Fruit fly (Drosophila melanogaster) whole organism, embryonic: Measurements from ENCODE around the gene CG11384.

ENCODE experiments used
- Aef1 ChIP-seq: fragments of 200-800 bp; sonication (Bioruptor generic); IDR thresholded peaks from 3 replicates; pipeline ENCODE4 v1.3.6; 2022; ENCODE audit warnings: missing biosample characterization, missing genetic modification characterization
- CG13287 ChIP-seq: fragments of 200-800 bp; sonication (Bioruptor generic); IDR thresholded peaks from 2 replicates; pipeline ENCODE4 v1.3.6; 2022; ENCODE audit warnings: missing biosample characterization, missing genetic modification characterization; ENCODE audit not compliant: partially characterized antibody
- CG14014 ChIP-seq: fragments of 200-800 bp; sonication (Bioruptor generic); IDR thresholded peaks from 2 replicates; pipeline ENCODE4 v1.3.6; 2022; ENCODE audit warnings: missing biosample characterization, missing genetic modification characterization
- Camta ChIP-seq: fragments of 200-800 bp; sonication (Bioruptor generic); optimal IDR thresholded peaks from 2 replicates; lab custom pipeline; 2016; ENCODE audit warnings: missing biosample characterization, missing genetic modification characterization
- HmgZ ChIP-seq: fragments of 200-800 bp; sonication (Bioruptor generic); optimal IDR thresholded peaks from 2 replicates; lab custom pipeline; 2018; ENCODE audit warnings: missing biosample characterization, mild to moderate bottlenecking, missing genetic modification characterization
- Sox102F ChIP-seq: fragments of 200-800 bp; sonication (Bioruptor generic); optimal IDR thresholded peaks from 2 replicates; lab custom pipeline; 2018; ENCODE audit warnings: missing biosample characterization, mild to moderate bottlenecking, missing genetic modification characterization, moderate library complexity
- Ssrp ChIP-seq: fragments of 200-800 bp; sonication (Bioruptor generic); optimal IDR thresholded peaks from 2 replicates; lab custom pipeline; 2018; ENCODE audit warnings: missing biosample characterization, mild to moderate bottlenecking, missing genetic modification characterization, moderate library complexity
- Xrp1 ChIP-seq: fragments of 200-800 bp; sonication (Bioruptor generic); IDR thresholded peaks from 2 replicates; pipeline ENCODE4 v1.3.6; 2022; ENCODE audit warnings: missing biosample characterization, missing genetic modification characterization
- grn ChIP-seq: fragments of 200-800 bp; sonication (Bioruptor generic); optimal IDR thresholded peaks from 3 replicates; lab custom pipeline; 2017; ENCODE audit warnings: missing biosample characterization, missing genetic modification characterization
- luna ChIP-seq: fragments of 200-800 bp; sonication (Bioruptor generic); optimal IDR thresholded peaks from 2 replicates; lab custom pipeline; 2016; ENCODE audit warnings: missing biosample characterization, missing genetic modification characterization
- nau ChIP-seq: fragments of 200-800 bp; sonication (Bioruptor generic); optimal IDR thresholded peaks from 3 replicates; lab custom pipeline; 2017; ENCODE audit warnings: missing biosample characterization, mild to moderate bottlenecking, missing genetic modification characterization, missing genetic modification reagents
- sisA ChIP-seq: fragments of 200-800 bp; sonication (Bioruptor generic); IDR thresholded peaks from 2 replicates; pipeline ENCODE4 v1.3.6; 2022; ENCODE audit warnings: missing biosample characterization, missing genetic modification characterization
- trem ChIP-seq: fragments of 200-800 bp; optimal IDR thresholded peaks from 3 replicates; lab custom pipeline; 2019; ENCODE audit warnings: missing biosample characterization, mild to moderate bottlenecking, missing genetic modification characterization, moderate library complexity

DNA sequence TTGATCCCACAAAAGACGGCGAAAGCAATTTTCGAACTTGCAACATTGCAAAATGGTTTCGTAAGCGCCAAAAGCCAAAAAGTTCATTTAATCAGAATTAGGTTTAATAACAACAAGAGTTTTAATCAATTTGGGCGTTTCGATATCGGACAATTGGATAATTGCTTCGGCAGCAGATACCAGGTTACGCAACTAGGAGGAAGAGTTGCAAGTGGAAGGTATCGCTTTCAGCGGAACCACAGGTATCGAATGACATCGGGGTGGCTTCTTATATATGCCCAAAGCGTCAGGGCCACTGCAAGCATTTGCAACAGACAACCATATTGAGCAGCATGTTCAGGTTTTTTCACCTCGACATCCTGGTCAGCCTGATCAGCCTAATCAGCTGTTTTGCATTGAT is 30.6 kb upstream of the CG11384 start, which contains the start of gene CG14624:
- no peak for TF ChIP-seq luna (GFP tag; lab: Kevin White, UChicago)
- TF ChIP-seq CG13287 (GFP tag; lab: Robert Waterston, UW): no peak
- TF ChIP-seq CG14014 (GFP tag; lab: Robert Waterston, UW): no peak
- no peak for TF ChIP-seq nau (GFP tag; lab: Kevin White, UChicago)
- TF ChIP-seq trem (tag; lab: Kevin White, UChicago): no peak
- no peak for TF ChIP-seq Sox102F (GFP tag; lab: Kevin White, UChicago)
- TF ChIP-seq Xrp1: no peak
- no peak for TF ChIP-seq Camta (GFP tag; lab: Kevin White, UChicago)
- no peak for TF ChIP-seq Ssrp (tag; lab: Kevin White, UChicago)
- TF ChIP-seq Aef1 (GFP tag; lab: Robert Waterston, UW): no peak
- no peak for TF ChIP-seq grn
- no peak for TF ChIP-seq HmgZ
- TF ChIP-seq sisA (GFP tag; lab: Robert Waterston, UW): no peak
